Worm (Caenorhabditis elegans) whole organism, late embryonic: ENCODE results near the gene T05H10.8.

Experiments used
- ceh-2 ChIP-seq: sonication (generic microtip); optimal IDR thresholded peaks from 2 replicates; lab custom pipeline; 2016; ENCODE audit warnings: missing genotype, missing genetic modification characterization, missing compliant biosample characterization
- dve-1 ChIP-seq: sonication (generic microtip); optimal IDR thresholded peaks from 2 replicates; lab custom pipeline; 2017; ENCODE audit warnings: antibody characterized with exemption, mild to moderate bottlenecking, missing genetic modification characterization, missing compliant biosample characterization
- elt-2 ChIP-seq: sonication (generic microtip); optimal IDR thresholded peaks from 2 replicates; lab custom pipeline; 2016; ENCODE audit warnings: missing genetic modification reagents, missing genetic modification characterization, missing compliant biosample characterization
- fkh-6 ChIP-seq: sonication (generic microtip); optimal IDR thresholded peaks from 2 replicates; lab custom pipeline; 2016; ENCODE audit warnings: missing genetic modification characterization, missing compliant biosample characterization
- hlh-6 ChIP-seq: sonication (generic microtip); optimal IDR thresholded peaks from 2 replicates; lab custom pipeline; 2016; ENCODE audit warnings: missing genotype, missing genetic modification characterization, missing compliant biosample characterization
- npax-4 ChIP-seq: sonication (generic microtip); optimal IDR thresholded peaks from 2 replicates; lab custom pipeline; 2016; ENCODE audit warnings: missing genetic modification characterization, missing compliant biosample characterization
- pag-3 ChIP-seq: sonication (generic microtip); optimal IDR thresholded peaks from 2 replicates; lab custom pipeline; 2016; ENCODE audit warnings: missing compliant biosample characterization, missing genetic modification characterization, borderline replicate concordance
- pqm-1 ChIP-seq: sonication (generic microtip); optimal IDR thresholded peaks from 2 replicates; lab custom pipeline; 2016; ENCODE audit warnings: missing genetic modification characterization, missing compliant biosample characterization
- sox-2 ChIP-seq: fragments of 200-800 bp; sonication (Bioruptor generic); IDR thresholded peaks from 2 replicates; pipeline ENCODE4 v1.3.6; 2022; ENCODE audit warnings: missing genetic modification reagents, missing genetic modification characterization, missing compliant biosample characterization
- unc-42 ChIP-seq: sonication (generic microtip); optimal IDR thresholded peaks from 2 replicates; lab custom pipeline; 2016; ENCODE audit warnings: missing genotype, missing genetic modification characterization, missing compliant biosample characterization
- unc-55 ChIP-seq: sonication (generic microtip); optimal IDR thresholded peaks from 2 replicates; lab custom pipeline; 2017; ENCODE audit warnings: missing biosample characterization, missing genetic modification reagents, missing genetic modification characterization

- no peak for TF ChIP-seq npax-4 (tag; lab: Kevin White, UChicago)
- no peak for TF ChIP-seq fkh-6
- no peak for TF ChIP-seq sox-2
- TF ChIP-seq pag-3, result no peak
- no peak for TF ChIP-seq dve-1
- no peak for TF ChIP-seq elt-2
- no peak for TF ChIP-seq ceh-2 (tag; lab: Kevin White, UChicago)
- TF ChIP-seq unc-55 (GFP tag; lab: Kevin White, UChicago), result no peak
- no peak for TF ChIP-seq hlh-6
- TF ChIP-seq pqm-1, result no peak
- no peak for TF ChIP-seq unc-42
Observed at ce11 chrII:8037863-8038262, 21.0 kb upstream of the T05H10.8 start, which contains the start of gene C08B11.9.
